Fruit fly (Drosophila melanogaster): ENCODE results near the gene CG15880.

dm6 chr2L:780851-781250, 36.9 kb downstream of the CG15880 start:
- no peak for TF ChIP-seq pan (optimal IDR thresholded peaks at IDR 0.05)
- TF ChIP-seq psq (optimal IDR thresholded peaks at IDR 0.05): no peak
- TF ChIP-seq usp (GFP tag; optimal IDR thresholded peaks at IDR 0.05): no peak
- TF ChIP-seq CG8478 (optimal IDR thresholded peaks at IDR 0.05): no peak
- TF ChIP-seq EcR (GFP tag; optimal IDR thresholded peaks at IDR 0.05): no peak

All from whole organism.